Fruit fly (Drosophila melanogaster): ENCODE results near the gene CG14969.

Gene CG14969

dm6 chr3L:3334784-3335183 lies at the start of gene CG14969 (continued):
- TF ChIP-seq CG2116 (GFP tag; optimal IDR thresholded peaks at IDR 0.05) (peak; percentile 95), CG1603 (tag; optimal IDR thresholded peaks at IDR 0.05) (peak; percentile 70), bab2 (GFP tag; optimal IDR thresholded peaks at IDR 0.05) (no peak), az2 (GFP tag; optimal IDR thresholded peaks at IDR 0.05) (no peak), CG15011 (GFP tag; optimal IDR thresholded peaks at IDR 0.05) (no peak), gcm (GFP tag; optimal IDR thresholded peaks at IDR 0.05) (no peak), phol (tag; optimal IDR thresholded peaks at IDR 0.05) (peak; percentile 24), tin (GFP tag; optimal IDR thresholded peaks at IDR 0.05) (peak; percentile 18), Scr (GFP tag; IDR thresholded peaks at IDR 0.05; ENCODE audit: partially characterized antibody) (peak; percentile 49; the same call in 1 of the 2 replicates), otp (GFP tag; IDR thresholded peaks at IDR 0.05) (no peak), mld (GFP tag; IDR thresholded peaks at IDR 0.05; ENCODE audit: partially characterized antibody) (0 out of 3 replicates have a peak, but pooled peaks have one; percentile 30), CG9876 (GFP tag; optimal IDR thresholded peaks at IDR 0.05) (no peak), mirr (GFP tag; optimal IDR thresholded peaks at IDR 0.05) (no peak), hbn (GFP tag; IDR thresholded peaks at IDR 0.05; ENCODE audit: partially characterized antibody) (peak; percentile 37; the same call in 1 of the 2 replicates), B-H1 (GFP tag; IDR thresholded peaks at IDR 0.05) (no peak), Hr39 (optimal IDR thresholded peaks at IDR 0.05) (no peak), CG33557 (GFP tag; optimal IDR thresholded peaks at IDR 0.05) (no peak), Myb (GFP tag; optimal IDR thresholded peaks at IDR 0.05) (peak; percentile 41), Sry-δ (GFP tag; optimal IDR thresholded peaks at IDR 0.05) (peak; percentile 69), CG15514 (GFP tag; optimal IDR thresholded peaks at IDR 0.05) (peak; percentile 43)

dm6 chr3L:3383965-3384595 lies 49.3 kb upstream of the CG14969 start:
- peak; percentile 93 for TF ChIP-seq kni (GFP tag; optimal IDR thresholded peaks at IDR 0.05)
- no peak for TF ChIP-seq CG8290 (GFP tag; optimal IDR thresholded peaks at IDR 0.05)
- TF ChIP-seq CG8290 (tag; optimal IDR thresholded peaks at IDR 0.05), result peak in 1 of 2 experiments; percentile 46
- no peak for TF ChIP-seq CG12155 (GFP tag; optimal IDR thresholded peaks at IDR 0.05)
- TF ChIP-seq pb (GFP tag; optimal IDR thresholded peaks at IDR 0.05), result no peak
- TF ChIP-seq CG13894 (tag; optimal IDR thresholded peaks at IDR 0.05), result peak; percentile 96
- no peak for TF ChIP-seq lov (optimal IDR thresholded peaks at IDR 0.05)
- TF ChIP-seq lov (GFP tag; IDR thresholded peaks at IDR 0.05), result no peak
- no peak for TF ChIP-seq Antp (GFP tag; optimal IDR thresholded peaks at IDR 0.05)
- no peak for TF ChIP-seq Hr39 (optimal IDR thresholded peaks at IDR 0.05)
- TF ChIP-seq tup (GFP tag; optimal IDR thresholded peaks at IDR 0.05), result no peak
- no peak for TF ChIP-seq caup (GFP tag; optimal IDR thresholded peaks at IDR 0.05; ENCODE audit: severe bottlenecking)
- TF ChIP-seq dysf (GFP tag; IDR thresholded peaks at IDR 0.05), result no peak
- TF ChIP-seq chinmo (GFP tag; IDR thresholded peaks at IDR 0.05; ENCODE audit: partially characterized antibody), result peak; percentile 78; the same call in 1 of the 4 replicates
- TF ChIP-seq Sox102F (GFP tag; optimal IDR thresholded peaks at IDR 0.05), result no peak
- TF ChIP-seq nerfin-1 (tag; optimal IDR thresholded peaks at IDR 0.05), result no peak
- TF ChIP-seq corto (GFP tag; optimal IDR thresholded peaks at IDR 0.05), result no peak
- no peak for TF ChIP-seq CG7556 (GFP tag; optimal IDR thresholded peaks at IDR 0.05)
- no peak for TF ChIP-seq ewg (GFP tag; optimal IDR thresholded peaks at IDR 0.05)
- no peak for TF ChIP-seq pnt (GFP tag; optimal IDR thresholded peaks at IDR 0.05)
- TF ChIP-seq gsb-n (tag; optimal IDR thresholded peaks at IDR 0.05), result peak; percentile 72
- TF ChIP-seq CG31365 (tag; optimal IDR thresholded peaks at IDR 0.05), result no peak
- no peak for TF ChIP-seq mld (GFP tag; IDR thresholded peaks at IDR 0.05; ENCODE audit: partially characterized antibody)
- no peak for TF ChIP-seq CG10979 (tag; optimal IDR thresholded peaks at IDR 0.05)
- TF ChIP-seq CG34224 (GFP tag; IDR thresholded peaks at IDR 0.05; ENCODE audit: partially characterized antibody), result no peak
- TF ChIP-seq kay (GFP tag; optimal IDR thresholded peaks at IDR 0.05), result no peak
- TF ChIP-seq CG6765 (GFP tag; optimal IDR thresholded peaks at IDR 0.05), result no peak
- no peak for TF ChIP-seq fd102C (GFP tag; optimal IDR thresholded peaks at IDR 0.05)
- peak; percentile 39; the same call in 1 of the 2 replicates for TF ChIP-seq Awh (GFP tag; IDR thresholded peaks at IDR 0.05)
- peak; percentile 75; the same call in 2 of the 3 replicates for TF ChIP-seq CG6175 (GFP tag; IDR thresholded peaks at IDR 0.05)
- no peak for TF ChIP-seq CG9215 (GFP tag; IDR thresholded peaks at IDR 0.05)
